Worm (Caenorhabditis elegans) whole organism, dauer: Measurements from ENCODE around the gene gcy-13.

ENCODE experiments used
- unc-62 ChIP-seq: sonication (generic microtip); optimal IDR thresholded peaks from 2 replicates; lab custom pipeline; 2017; ENCODE audit warnings: missing biosample characterization, missing genetic modification reagents, missing genetic modification characterization

Gene gcy-13

DNA sequence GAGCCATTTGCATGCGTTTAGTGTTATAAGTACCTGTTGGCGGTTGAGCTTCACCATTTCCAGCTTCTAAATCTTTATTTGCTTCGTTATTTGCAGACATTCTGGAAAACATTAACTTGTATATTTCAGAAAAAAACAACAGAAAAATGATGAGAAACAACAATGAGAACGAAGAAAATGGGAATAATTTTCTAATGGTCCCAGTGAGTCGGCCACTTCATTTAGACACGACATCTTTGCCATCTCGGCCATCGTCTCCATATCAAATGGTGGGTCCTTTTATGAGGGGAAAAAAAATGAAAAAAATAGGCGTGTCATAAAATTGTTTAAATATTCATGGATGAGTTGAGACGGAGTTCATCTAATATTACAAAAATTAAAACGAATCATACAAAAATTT is 23.5 kb downstream of the gcy-13 start, which contains the start of gene snb-2:
Gene snb-2 (minus strand): TSS at position 101 of the 400 bp plus-strand sequence.
- no peak for TF ChIP-seq unc-62 (GFP tag; lab: Kevin White, UChicago)

ce11 chrV:12344845-12345244 is 24.5 kb downstream of the gcy-13 start, which contains the start of gene F23H12.3:
TSS of gene F23H12.3 (plus strand) at chrV:12345145.
- no peak for TF ChIP-seq unc-62 (GFP tag; lab: Kevin White, UChicago)

DNA sequence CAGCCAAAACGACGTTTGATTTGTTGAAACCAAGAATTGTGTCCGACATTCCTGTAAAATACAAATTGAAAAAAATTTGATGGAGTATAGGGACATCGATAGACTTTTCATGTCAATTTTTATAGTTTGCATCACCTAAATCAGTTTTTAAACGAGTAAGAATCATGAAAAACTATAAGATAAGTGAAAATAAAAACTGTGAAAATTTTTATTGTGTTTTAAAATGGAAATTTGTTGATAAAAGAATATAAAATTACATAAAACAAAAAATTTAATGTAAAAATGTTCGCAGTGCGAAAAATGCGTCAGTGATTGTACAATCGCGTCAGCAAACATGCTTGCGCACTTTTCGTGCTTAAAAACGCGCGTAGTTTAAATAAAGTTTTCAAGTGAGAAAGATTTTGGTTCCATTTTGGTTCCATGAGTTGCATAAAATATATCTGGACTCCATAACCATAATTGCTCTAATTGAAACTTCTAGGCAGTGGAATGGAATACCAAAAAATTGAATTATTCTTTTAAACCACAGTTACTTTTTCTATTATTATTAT is 25.8 kb downstream of the gcy-13 start, which contains the start of gene tomm-20:
Gene tomm-20 (minus strand): TSS at position 51 of the 551 bp plus-strand sequence.
- TF ChIP-seq unc-62 (GFP tag; lab: Kevin White, UChicago): no peak

ce11 chrV:12337894-12338293 is 31.4 kb downstream of the gcy-13 start, which contains the start of gene twk-13:
TSS of gene twk-13 (minus strand) at chrV:12337994.
- no peak for TF ChIP-seq unc-62 (GFP tag; lab: Kevin White, UChicago)

ce11 chrV:12334387-12334786 is 35.0 kb downstream of the gcy-13 start:
- no peak for TF ChIP-seq unc-62 (GFP tag; lab: Kevin White, UChicago)

- TF ChIP-seq unc-62 (GFP tag; lab: Kevin White, UChicago): no peak
These were observed 37.5 kb downstream of the gcy-13 start for ce11 chrV:12331820-12332219.

DNA sequence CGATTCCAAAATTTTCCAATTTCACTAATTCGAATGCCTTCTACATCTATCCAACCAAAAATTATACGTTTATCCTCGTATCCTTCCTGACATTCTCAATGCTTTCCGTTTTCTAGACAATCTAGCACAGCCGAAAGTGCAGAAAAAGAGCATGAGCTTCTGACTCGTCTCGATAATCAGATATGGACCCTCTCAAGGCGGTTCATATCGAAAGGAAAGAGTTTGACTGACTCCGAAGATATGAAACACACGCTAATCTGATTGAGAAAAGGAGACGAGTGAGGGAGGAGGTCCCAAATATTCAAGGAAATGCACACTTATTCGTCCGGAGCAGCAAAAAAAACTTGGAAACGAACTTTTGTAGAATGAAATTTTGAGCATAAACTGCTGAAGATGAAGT is 40.2 kb downstream of the gcy-13 start:
- no peak for TF ChIP-seq unc-62 (GFP tag; lab: Kevin White, UChicago)

ce11 chrV:12326638-12327037 is 42.7 kb downstream of the gcy-13 start:
- no peak for TF ChIP-seq unc-62 (GFP tag; lab: Kevin White, UChicago)

- TF ChIP-seq unc-62 (GFP tag; lab: Kevin White, UChicago): no peak
These were observed 49.0 kb downstream of the gcy-13 start for ce11 chrV:12320274-12320839.

DNA sequence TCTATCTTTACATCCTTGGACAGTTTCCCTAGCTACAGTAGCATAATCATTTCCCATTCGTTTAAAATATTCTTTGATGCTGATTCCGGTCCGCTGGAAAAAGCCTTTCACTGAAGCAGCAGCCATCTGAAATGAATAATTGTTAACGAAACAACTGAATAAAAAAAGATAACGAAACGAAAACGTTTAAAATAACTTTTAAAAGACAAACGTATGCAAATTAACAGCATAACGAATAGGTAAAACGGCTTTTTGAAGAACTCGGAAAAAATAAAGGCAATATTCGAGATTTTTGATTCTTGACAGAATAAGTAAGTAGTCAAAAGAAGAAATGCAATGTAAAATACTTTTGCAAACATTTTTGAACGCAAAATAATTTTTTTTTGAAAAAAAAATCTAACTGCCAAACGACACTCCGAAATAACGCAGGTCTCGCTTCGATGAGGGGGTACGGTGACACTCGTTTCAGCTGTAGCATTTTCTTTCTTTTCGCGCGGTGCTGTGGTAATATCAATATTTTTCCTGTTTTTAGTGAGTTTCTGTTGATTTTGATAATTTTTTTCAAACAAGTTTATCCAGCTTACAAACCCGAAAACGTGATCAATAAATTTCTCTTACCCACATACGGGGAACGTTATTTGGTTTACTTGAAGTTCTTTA is 51.3 kb downstream of the gcy-13 start, which contains the start of the genes R04F11.5 and R04F11.2:
Gene R04F11.5 (minus strand): TSS at position 126 of the 660 bp plus-strand sequence.
Gene R04F11.2 (plus strand): TSS at position 488 of the 660 bp plus-strand sequence.
- no peak for TF ChIP-seq unc-62 (GFP tag; lab: Kevin White, UChicago)

- no peak for TF ChIP-seq unc-62 (GFP tag; lab: Kevin White, UChicago)
These were observed 52.3 kb downstream of the gcy-13 start, which contains the start of gene R04F11.3 for ce11 chrV:12317080-12317479. TSS of gene R04F11.3 (minus strand) at chrV:12317180.

- TF ChIP-seq unc-62 (GFP tag; lab: Kevin White, UChicago): no peak
These were observed 53.3 kb downstream of the gcy-13 start for ce11 chrV:12316076-12316475.

DNA sequence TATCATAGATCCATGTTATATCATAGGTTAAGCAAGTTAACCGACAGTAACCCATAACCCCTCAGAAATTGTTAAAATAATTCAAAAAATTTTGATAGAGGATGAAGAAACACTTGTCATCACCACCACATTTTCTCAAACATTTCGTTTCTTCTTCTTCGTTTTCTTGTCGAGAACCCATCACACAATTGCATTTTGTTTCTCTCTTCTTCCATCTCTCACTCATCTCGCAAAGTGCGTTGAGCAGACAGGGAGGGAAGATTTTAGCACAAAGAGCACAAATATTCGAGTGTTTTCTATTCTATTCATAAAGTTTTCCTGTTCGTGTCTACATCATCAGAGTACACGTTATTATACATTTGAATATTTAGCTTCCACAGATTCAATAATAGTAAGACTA is 54.9 kb downstream of the gcy-13 start:
- no peak for TF ChIP-seq unc-62 (GFP tag; lab: Kevin White, UChicago)
